Fruit fly (Drosophila melanogaster): Measurements from ENCODE around the gene CG2246.

- no peak for TF ChIP-seq CG15710 (tag; optimal IDR thresholded peaks at IDR 0.05)
- TF ChIP-seq CG13204 (GFP tag; optimal IDR thresholded peaks at IDR 0.05), result no peak
- TF ChIP-seq CG34367 (tag; optimal IDR thresholded peaks at IDR 0.05), result no peak
These were observed 38.5 kb downstream of the CG2246 start for dm6 chr3R:30562733-30563259.

All from whole organism, pupa.